Fruit fly (Drosophila melanogaster): ENCODE data around the gene Ccp84Ae.

The Ccp84Ae gene

DNA sequence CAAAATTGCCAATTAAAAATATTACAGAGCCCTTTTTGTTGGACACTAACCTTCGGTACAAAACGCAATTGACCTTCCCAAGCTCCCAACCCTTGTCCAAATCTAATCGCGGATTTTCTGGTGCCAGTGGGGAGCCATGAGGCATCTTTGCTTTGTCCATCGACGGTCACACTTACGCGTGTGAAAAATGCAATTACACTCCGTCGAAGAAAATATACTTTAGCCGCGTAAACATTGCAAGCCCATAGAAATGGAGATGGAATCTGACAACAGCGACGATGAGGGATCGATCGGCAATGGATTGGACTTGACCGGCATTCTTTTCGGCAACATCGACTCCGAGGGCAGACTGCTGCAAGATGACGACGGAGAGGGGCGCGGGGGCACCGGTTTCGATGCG, 44.8 kb downstream of the Ccp84Ae start, which contains the start of gene Taf1 (continued):
- no peak for TF ChIP-seq Vsx1 (GFP tag; optimal IDR thresholded peaks at IDR 0.05)
- no peak for TF ChIP-seq tio (GFP tag; optimal IDR thresholded peaks at IDR 0.05)
- TF ChIP-seq Sry-δ (GFP tag; optimal IDR thresholded peaks at IDR 0.05): peak; percentile 44
- no peak for TF ChIP-seq CG9609 (GFP tag; optimal IDR thresholded peaks at IDR 0.05)
- TF ChIP-seq CG7556 (GFP tag; optimal IDR thresholded peaks at IDR 0.05): no peak
- TF ChIP-seq Max (GFP tag; optimal IDR thresholded peaks at IDR 0.05): peak; percentile 5
- no peak for TF ChIP-seq Gsc (GFP tag; IDR thresholded peaks at IDR 0.05)
- no peak for TF ChIP-seq ab (GFP tag; optimal IDR thresholded peaks at IDR 0.05)
- no peak for TF ChIP-seq Tbp (GFP tag; optimal IDR thresholded peaks at IDR 0.05)
- TF ChIP-seq emc (GFP tag; optimal IDR thresholded peaks at IDR 0.05): no peak
- TF ChIP-seq CG9876 (GFP tag; optimal IDR thresholded peaks at IDR 0.05): no peak
- peak; percentile 94 for TF ChIP-seq CG9797 (GFP tag; optimal IDR thresholded peaks at IDR 0.05)
- no peak for TF ChIP-seq luna (GFP tag; optimal IDR thresholded peaks at IDR 0.05)
- TF ChIP-seq bowl (GFP tag; IDR thresholded peaks at IDR 0.05): no peak
- no peak for TF ChIP-seq her (GFP tag; optimal IDR thresholded peaks at IDR 0.05)
- TF ChIP-seq CG11398 (GFP tag; optimal IDR thresholded peaks at IDR 0.05): no peak
- peak; percentile 72; the same call in 1 of the 2 replicates for TF ChIP-seq GATAe (GFP tag; conservative IDR thresholded peaks at IDR 0.05)
- no peak for TF ChIP-seq scrt (GFP tag; optimal IDR thresholded peaks at IDR 0.05)
- TF ChIP-seq gfzf (GFP tag; optimal IDR thresholded peaks at IDR 0.05): peak; percentile 98
- TF ChIP-seq dan (GFP tag; IDR thresholded peaks at IDR 0.05): no peak
- TF ChIP-seq CG12659 (GFP tag; optimal IDR thresholded peaks at IDR 0.05): peak; percentile 73
- no peak for TF ChIP-seq Lpt (GFP tag; optimal IDR thresholded peaks at IDR 0.05)
- no peak for TF ChIP-seq CG18476 (GFP tag; optimal IDR thresholded peaks at IDR 0.05)
- peak; percentile 27 for TF ChIP-seq CG17912 (GFP tag; optimal IDR thresholded peaks at IDR 0.05)
- TF ChIP-seq CG31365 (tag; optimal IDR thresholded peaks at IDR 0.05): no peak
- TF ChIP-seq CG2712 (tag; optimal IDR thresholded peaks at IDR 0.05): no peak
- TF ChIP-seq cwo (GFP tag; optimal IDR thresholded peaks at IDR 0.05): no peak
- TF ChIP-seq Neu2 (GFP tag; optimal IDR thresholded peaks at IDR 0.05; ENCODE audit: borderline replicate concordance): no peak
- TF ChIP-seq Deaf1 (tag; optimal IDR thresholded peaks at IDR 0.05): no peak
- TF ChIP-seq lab (GFP tag; optimal IDR thresholded peaks at IDR 0.05): no peak
- no peak for TF ChIP-seq Side (GFP tag; optimal IDR thresholded peaks at IDR 0.05)
- no peak for TF ChIP-seq pan (optimal IDR thresholded peaks at IDR 0.05)
- no peak for TF ChIP-seq pan (GFP tag; optimal IDR thresholded peaks at IDR 0.05 in 1 of 2, IDR thresholded peaks at IDR 0.05 in 1 of 2)
- no peak for TF ChIP-seq dmrt99B (tag; optimal IDR thresholded peaks at IDR 0.05)
- peak in 1 of 2 experiments; percentile 30 for TF ChIP-seq insv (GFP tag; optimal IDR thresholded peaks at IDR 0.05)
- TF ChIP-seq CG6175 (GFP tag; IDR thresholded peaks at IDR 0.05): no peak
- no peak for TF ChIP-seq CG31224 (GFP tag; IDR thresholded peaks at IDR 0.05)
- no peak for TF ChIP-seq eve (GFP tag; optimal IDR thresholded peaks at IDR 0.05)
- TF ChIP-seq Blimp-1 (GFP tag; optimal IDR thresholded peaks at IDR 0.05): no peak
- TF ChIP-seq Sox102F (GFP tag; optimal IDR thresholded peaks at IDR 0.05): no peak
- no peak for TF ChIP-seq chm (GFP tag; IDR thresholded peaks at IDR 0.05)
- TF ChIP-seq ase (GFP tag; IDR thresholded peaks at IDR 0.05): no peak
- TF ChIP-seq CG9932 (GFP tag; IDR thresholded peaks at IDR 0.05): peak; percentile 23; the same call in 1 of the 2 replicates
- no peak for TF ChIP-seq Bdp1 (GFP tag; optimal IDR thresholded peaks at IDR 0.05)
- no peak for TF ChIP-seq CG32772 (GFP tag; IDR thresholded peaks at IDR 0.05)
- TF ChIP-seq unc-4 (GFP tag; IDR thresholded peaks at IDR 0.05; ENCODE audit: partially characterized antibody): no peak
- TF ChIP-seq gem (tag; optimal IDR thresholded peaks at IDR 0.05): no peak
- no peak for TF ChIP-seq hb (GFP tag; IDR thresholded peaks at IDR 0.05; ENCODE audit: partially characterized antibody)
- no peak for TF ChIP-seq CG1603 (tag; optimal IDR thresholded peaks at IDR 0.05)
- TF ChIP-seq h (optimal IDR thresholded peaks at IDR 0.05): no peak
- no peak for TF ChIP-seq CG2875 (GFP tag; optimal IDR thresholded peaks at IDR 0.05)
- TF ChIP-seq CG4360 (GFP tag; IDR thresholded peaks at IDR 0.05): no peak
